Worm (Caenorhabditis elegans) whole organism, L2 larva: ENCODE results near the gene ule-2.

Source experiments
- C34F6.9 ChIP-seq: fragments of 150-350 bp; optimal IDR thresholded peaks from 2 replicates; lab custom pipeline; 2014; ENCODE audit warnings: missing biosample characterization, missing genetic modification characterization
- F13H6.1 ChIP-seq: sonication (generic microtip); optimal IDR thresholded peaks from 2 replicates; lab custom pipeline; 2016; ENCODE audit warnings: missing genetic modification characterization, missing compliant biosample characterization
- Y55F3AM.14 ChIP-seq: fragments of 200-800 bp; sonication (Bioruptor generic); optimal IDR thresholded peaks from 2 replicates; lab custom pipeline; 2018; ENCODE audit warnings: mild to moderate bottlenecking, missing genetic modification characterization, missing compliant biosample characterization
- ZK546.5 ChIP-seq: sonication (generic microtip); optimal IDR thresholded peaks from 2 replicates; lab custom pipeline; 2017; ENCODE audit warnings: missing biosample characterization, missing genetic modification characterization
- aly-2 ChIP-seq: fragments of 150-350 bp; optimal IDR thresholded peaks from 2 replicates; lab custom pipeline; 2014; ENCODE audit warnings: missing biosample characterization, missing genetic modification characterization
- ama-1 ChIP-seq: fragments of 150-350 bp; optimal IDR thresholded peaks from 2 replicates; lab custom pipeline; 2018; ENCODE audit warnings: inconsistent platforms
- blmp-1 ChIP-seq: sonication (generic microtip); optimal IDR thresholded peaks from 2 replicates; lab custom pipeline; 2017; ENCODE audit warnings: missing genetic modification characterization, mild to moderate bottlenecking, missing compliant biosample characterization, antibody characterized with exemption, moderate library complexity; ENCODE audit not compliant: insufficient read depth
- ceh-16 ChIP-seq: fragments of 150-350 bp; optimal IDR thresholded peaks from 2 replicates; lab custom pipeline; 2014; ENCODE audit warnings: missing biosample characterization, missing genetic modification characterization
- ceh-82 ChIP-seq: fragments of 150-350 bp; optimal IDR thresholded peaks from 2 replicates; lab custom pipeline; 2014; ENCODE audit warnings: missing biosample characterization, missing genetic modification characterization
- crh-2 ChIP-seq: sonication (generic microtip); optimal IDR thresholded peaks from 2 replicates; lab custom pipeline; 2017; ENCODE audit warnings: missing biosample characterization, missing genetic modification characterization
- dmd-4 ChIP-seq: sonication (generic microtip); optimal IDR thresholded peaks from 2 replicates; lab custom pipeline; 2017; ENCODE audit warnings: missing biosample characterization, missing genetic modification characterization
- egl-27 ChIP-seq: sonication (generic microtip); optimal IDR thresholded peaks from 3 replicates; lab custom pipeline; 2017; ENCODE audit warnings: missing biosample characterization, missing genetic modification reagents, missing genetic modification characterization
- elt-1 ChIP-seq: fragments of 150-350 bp; optimal IDR thresholded peaks from 2 replicates; lab custom pipeline; 2014; ENCODE audit warnings: missing biosample characterization, missing genetic modification characterization
- elt-3 ChIP-seq: sonication (generic microtip); optimal IDR thresholded peaks from 2 replicates; lab custom pipeline; 2017; ENCODE audit warnings: missing biosample characterization, missing genetic modification characterization
- fos-1 ChIP-seq: fragments of 150-350 bp; optimal IDR thresholded peaks from 2 replicates; lab custom pipeline; 2014; ENCODE audit warnings: missing biosample characterization, missing genetic modification characterization
- gmeb-1 ChIP-seq: fragments of 150-350 bp; optimal IDR thresholded peaks from 2 replicates; lab custom pipeline; 2014; ENCODE audit warnings: missing biosample characterization, missing genetic modification characterization
- lin-11 ChIP-seq: fragments of 150-350 bp; sonication (generic microtip); optimal IDR thresholded peaks from 2 replicates; lab custom pipeline; 2014; ENCODE audit warnings: missing biosample characterization, missing genetic modification characterization, inconsistent platforms, mixed read lengths
- lin-13 ChIP-seq: fragments of 150-350 bp; optimal IDR thresholded peaks from 2 replicates; lab custom pipeline; 2014; ENCODE audit warnings: missing biosample characterization, missing genetic modification reagents, missing genetic modification characterization
- lin-39 ChIP-seq: fragments of 150-350 bp; optimal IDR thresholded peaks from 2 replicates; lab custom pipeline; 2014; ENCODE audit warnings: missing biosample characterization, missing genetic modification reagents, missing genetic modification characterization
- lsy-2 ChIP-seq, 2 experiments: fragments of 150-350 bp in 1 of 2; sonication (generic microtip) in 1 of 2; optimal IDR thresholded peaks; 2 replicates each; lab custom pipeline; 2014 to 2017; ENCODE audit warnings: missing biosample characterization in 2 of 2, missing genetic modification characterization in 2 of 2
- mab-5 ChIP-seq: fragments of 150-350 bp; optimal IDR thresholded peaks from 2 replicates; lab custom pipeline; 2014; ENCODE audit warnings: missing biosample characterization, missing genetic modification characterization
- mbf-1 ChIP-seq: sonication (generic microtip); optimal IDR thresholded peaks from 2 replicates; lab custom pipeline; 2017; ENCODE audit warnings: missing biosample characterization, missing genetic modification characterization
- mdl-1 ChIP-seq, 2 experiments: fragments of 150-350 bp in 1 of 2; sonication (generic microtip) in 1 of 2; optimal IDR thresholded peaks; 2 replicates each; lab custom pipeline; 2017; ENCODE audit warnings: missing biosample characterization in 2 of 2, missing genetic modification characterization in 2 of 2
- nhr-10 ChIP-seq: sonication (generic microtip); optimal IDR thresholded peaks from 2 replicates; lab custom pipeline; 2017; ENCODE audit warnings: missing biosample characterization, missing genetic modification characterization
- nhr-12 ChIP-seq: fragments of 150-350 bp; optimal IDR thresholded peaks from 2 replicates; lab custom pipeline; 2014; ENCODE audit warnings: missing biosample characterization, missing genetic modification characterization
- nhr-129 ChIP-seq: fragments of 150-350 bp; optimal IDR thresholded peaks from 2 replicates; lab custom pipeline; 2014; ENCODE audit warnings: missing biosample characterization, missing genetic modification characterization
- nhr-21 ChIP-seq: fragments of 150-350 bp; optimal IDR thresholded peaks from 2 replicates; lab custom pipeline; 2014; ENCODE audit warnings: missing biosample characterization, missing genetic modification characterization
- nhr-23 ChIP-seq: fragments of 150-350 bp; optimal IDR thresholded peaks from 2 replicates; lab custom pipeline; 2014; ENCODE audit warnings: missing biosample characterization, missing genetic modification reagents, missing genetic modification characterization
- nhr-237 ChIP-seq: fragments of 150-350 bp; optimal IDR thresholded peaks from 2 replicates; lab custom pipeline; 2014; ENCODE audit warnings: missing biosample characterization, missing genetic modification characterization
- nhr-25 ChIP-seq: fragments of 150-350 bp; sonication (generic microtip); optimal IDR thresholded peaks from 3 replicates; lab custom pipeline; 2014; ENCODE audit warnings: missing biosample characterization, missing genetic modification characterization
- nhr-6 ChIP-seq: fragments of 150-350 bp; optimal IDR thresholded peaks from 2 replicates; lab custom pipeline; 2014; ENCODE audit warnings: missing biosample characterization, missing genetic modification characterization
- peb-1 ChIP-seq: fragments of 150-350 bp; optimal IDR thresholded peaks from 2 replicates; lab custom pipeline; 2014; ENCODE audit warnings: missing biosample characterization, missing genetic modification characterization
- sem-4 ChIP-seq: fragments of 150-350 bp; optimal IDR thresholded peaks from 2 replicates; lab custom pipeline; 2014; ENCODE audit warnings: missing biosample characterization, missing genetic modification reagents, missing genetic modification characterization
- skn-1 ChIP-seq: sonication (generic microtip); optimal IDR thresholded peaks from 2 replicates; lab custom pipeline; 2017; ENCODE audit warnings: missing biosample characterization, missing genetic modification characterization
- sma-3 ChIP-seq: sonication (generic microtip); optimal IDR thresholded peaks from 2 replicates; lab custom pipeline; 2016; ENCODE audit warnings: missing genetic modification reagents, missing genetic modification characterization, missing compliant biosample characterization
- sma-9 ChIP-seq, 2 experiments: fragments of 150-350 bp in 1 of 2; sonication (generic microtip) in 1 of 2; optimal IDR thresholded peaks; 2 replicates each; lab custom pipeline; 2014 to 2016; ENCODE audit warnings: missing genetic modification characterization in 2 of 2, mild to moderate bottlenecking in 1 of 2, missing biosample characterization in 1 of 2, missing compliant biosample characterization in 1 of 2, missing genetic modification reagents in 1 of 2, moderate library complexity in 1 of 2
- snpc-4 ChIP-seq: fragments of 150-350 bp; optimal IDR thresholded peaks from 2 replicates; lab custom pipeline; 2014; ENCODE audit warnings: missing biosample characterization, missing genetic modification characterization
- unc-39 ChIP-seq: fragments of 150-350 bp; optimal IDR thresholded peaks from 2 replicates; lab custom pipeline; 2014; ENCODE audit warnings: missing biosample characterization, missing genetic modification characterization
- unc-55 ChIP-seq: fragments of 150-350 bp; sonication (generic microtip); optimal IDR thresholded peaks from 3 replicates; lab custom pipeline; 2014; ENCODE audit warnings: missing biosample characterization, missing genetic modification reagents, missing genetic modification characterization
- unc-62 ChIP-seq: fragments of 150-350 bp; optimal IDR thresholded peaks from 2 replicates; lab custom pipeline; 2014; ENCODE audit warnings: missing biosample characterization, missing genetic modification reagents, missing genetic modification characterization
- zag-1 ChIP-seq: fragments of 150-350 bp; optimal IDR thresholded peaks from 2 replicates; lab custom pipeline; 2014; ENCODE audit warnings: missing biosample characterization, missing genetic modification characterization
- ztf-1 ChIP-seq: fragments of 200-800 bp; sonication (Bioruptor generic); conservative IDR thresholded peaks from 2 replicates; pipeline ENCODE4 v1.3.6; 2022; ENCODE audit warnings: missing genetic modification characterization, missing compliant biosample characterization
- ztf-11 ChIP-seq: sonication (generic microtip); optimal IDR thresholded peaks from 2 replicates; lab custom pipeline; 2017; ENCODE audit warnings: missing biosample characterization, missing genetic modification characterization
- ztf-4 ChIP-seq: fragments of 150-350 bp; optimal IDR thresholded peaks from 2 replicates; lab custom pipeline; 2014; ENCODE audit warnings: missing biosample characterization, missing genetic modification characterization

ule-2 gene

DNA sequence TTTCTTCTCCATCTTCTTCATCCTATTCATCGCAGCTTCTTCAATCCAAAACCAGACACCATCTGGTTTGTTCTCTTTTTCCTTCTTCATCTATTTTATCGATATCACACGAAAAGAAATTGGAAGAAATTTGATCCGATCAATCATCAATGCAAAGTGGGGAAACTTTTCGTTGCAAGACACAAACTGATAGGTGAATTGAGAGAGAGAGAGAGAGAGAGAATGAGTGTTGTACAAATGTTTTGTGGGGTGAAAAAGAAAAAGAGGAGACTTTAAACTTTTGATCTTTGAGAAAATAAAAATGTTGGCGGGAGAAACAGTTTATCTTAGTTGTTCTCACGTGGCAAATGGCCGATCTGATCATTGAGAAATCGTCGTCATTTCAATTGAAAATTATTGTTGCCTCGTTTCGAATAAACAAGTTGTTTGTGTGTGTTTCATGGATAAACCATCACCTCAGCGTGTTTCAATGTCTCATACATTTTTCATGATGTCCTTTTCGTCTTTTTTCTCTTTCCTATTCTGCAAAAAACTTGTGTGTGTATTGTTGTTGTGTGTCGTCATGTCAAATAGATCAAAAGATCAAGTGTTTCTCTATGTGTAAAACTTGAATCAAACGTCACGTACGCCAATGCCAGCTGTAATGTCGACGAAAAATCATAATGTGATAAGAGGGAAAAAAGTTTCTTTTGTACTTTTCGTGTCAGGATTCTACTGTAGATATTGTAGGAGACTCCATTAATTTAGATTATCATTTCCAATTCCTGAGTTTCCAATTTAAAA lies 22.2 kb upstream of the ule-2 start:
- TF ChIP-seq unc-62 (GFP tag; lab: Kevin White, UChicago) (no peak), ZK546.5 (tag; lab: Kevin White, UChicago) (no peak), mab-5 (tag; lab: Kevin White, UChicago) (peak; percentile 40), C34F6.9 (tag; lab: Kevin White, UChicago) (peak; percentile 32), nhr-25 (tag; lab: Kevin White, UChicago) (peak; percentile 88), mdl-1 (tag; optimal IDR thresholded peaks at IDR 0.05; lab: Kevin White, UChicago) (peak; percentile 48 to 53), fos-1 (tag; lab: Kevin White, UChicago) (peak; percentile 58), snpc-4 (no peak), blmp-1 (tag; lab: Kevin White, UChicago) (peak; percentile 72), sma-9 (GFP tag; optimal IDR thresholded peaks at IDR 0.05; lab: Kevin White, UChicago) (peak; percentile 96), sma-9 (tag; optimal IDR thresholded peaks at IDR 0.05; lab: Kevin White, UChicago) (no peak), ama-1 (lab: Kevin White, UChicago) (no peak), nhr-12 (no peak), egl-27 (tag; lab: Kevin White, UChicago) (peak; percentile 14), sem-4 (tag; lab: Kevin White, UChicago) (no peak), nhr-23 (no peak), nhr-237 (tag; lab: Kevin White, UChicago) (no peak), ceh-16 (no peak), nhr-6 (tag; lab: Kevin White, UChicago) (peak; percentile 74), crh-2 (peak; percentile 70), lin-39 (no peak), ztf-4 (tag; lab: Kevin White, UChicago) (no peak), nhr-21 (tag; lab: Kevin White, UChicago) (peak; percentile 69), unc-55 (peak; percentile 45), zag-1 (tag; lab: Kevin White, UChicago) (no peak), lin-13 (GFP tag; lab: Kevin White, UChicago) (no peak), unc-39 (no peak), gmeb-1 (no peak), lsy-2 (tag; optimal IDR thresholded peaks at IDR 0.05; lab: Kevin White, UChicago) (peak in 1 of 2 experiments; percentile 68), sma-3 (GFP tag; lab: Kevin White, UChicago) (peak; percentile 49), ceh-82 (tag; lab: Kevin White, UChicago) (no peak), F13H6.1 (peak; percentile 68), aly-2 (tag; lab: Kevin White, UChicago) (no peak), nhr-129 (tag; lab: Kevin White, UChicago) (peak; percentile 85)
- TF ChIP-seq, all 48 proteins: peak for 16

ce11 chrIV:14613375-14613774 lies 21.6 kb upstream of the ule-2 start:
- TF ChIP-seq elt-1 (no peak), lsy-2 (tag; optimal IDR thresholded peaks at IDR 0.05; lab: Kevin White, UChicago) (peak in 1 of 2 experiments; percentile 21), sma-9 (GFP tag; optimal IDR thresholded peaks at IDR 0.05; lab: Kevin White, UChicago) (peak; percentile 19), sma-9 (tag; optimal IDR thresholded peaks at IDR 0.05; lab: Kevin White, UChicago) (no peak), nhr-21 (tag; lab: Kevin White, UChicago) (peak; percentile 79)

DNA sequence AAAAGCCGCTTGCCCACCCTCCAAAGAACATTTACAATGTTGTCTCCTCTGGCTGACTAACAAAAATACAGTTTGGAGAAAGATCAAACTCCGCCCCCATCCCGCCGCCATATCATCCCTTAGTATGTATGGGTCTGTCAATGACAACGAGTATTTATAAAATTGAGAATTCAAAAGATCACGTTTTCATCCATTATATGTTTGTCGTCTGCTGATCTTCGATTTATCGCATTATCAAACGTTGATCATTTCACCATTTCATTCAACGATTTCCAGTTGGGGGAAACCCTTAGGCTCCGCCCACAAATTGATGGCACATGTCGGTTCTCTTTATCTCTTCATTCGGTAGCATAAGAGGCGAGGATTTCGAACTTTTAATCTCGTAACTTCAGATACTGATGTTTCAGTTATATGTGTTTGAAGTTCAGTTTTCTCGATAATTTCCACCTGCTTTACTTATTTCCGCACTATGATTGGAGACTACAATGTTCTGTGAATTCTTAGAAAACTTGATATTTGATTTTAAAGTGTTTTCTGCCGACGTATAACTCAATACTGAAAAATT lies 20.7 kb upstream of the ule-2 start:
- peak; percentile 51 for TF ChIP-seq Y55F3AM.14 (GFP tag; lab: Kevin White, UChicago)
- TF ChIP-seq crh-2, result peak; percentile 62
- TF ChIP-seq lin-39, result no peak
- TF ChIP-seq mbf-1 (tag; lab: Kevin White, UChicago), result no peak
- no peak for TF ChIP-seq ceh-82 (tag; lab: Kevin White, UChicago)
- no peak for TF ChIP-seq sem-4 (tag; lab: Kevin White, UChicago)
- no peak for TF ChIP-seq ama-1 (lab: Kevin White, UChicago)
- no peak for TF ChIP-seq egl-27 (tag; lab: Kevin White, UChicago)
- TF ChIP-seq elt-1, result no peak
- no peak for TF ChIP-seq F13H6.1
- no peak for TF ChIP-seq snpc-4
- peak; percentile 75 for TF ChIP-seq nhr-129 (tag; lab: Kevin White, UChicago)
- no peak for TF ChIP-seq skn-1 (tag; lab: Kevin White, UChicago)
- peak; percentile 80 for TF ChIP-seq nhr-25 (tag; lab: Kevin White, UChicago)
- TF ChIP-seq peb-1 (tag; lab: Kevin White, UChicago), result no peak
- TF ChIP-seq ztf-4 (tag; lab: Kevin White, UChicago), result peak; percentile 35
- no peak for TF ChIP-seq lin-11 (tag; lab: Kevin White, UChicago)
- no peak for TF ChIP-seq nhr-10
- no peak for TF ChIP-seq nhr-23
- TF ChIP-seq zag-1 (tag; lab: Kevin White, UChicago), result no peak
- no peak for TF ChIP-seq ZK546.5 (tag; lab: Kevin White, UChicago)
- peak; percentile 81 for TF ChIP-seq sma-3 (GFP tag; lab: Kevin White, UChicago)
- no peak for TF ChIP-seq ztf-1 (GFP tag; lab: Robert Waterston, UW)
- no peak for TF ChIP-seq dmd-4
- no peak for TF ChIP-seq nhr-12
- TF ChIP-seq elt-3 (tag; lab: Kevin White, UChicago), result no peak
- peak; percentile 34 for TF ChIP-seq gmeb-1
- peak; percentile 92 for TF ChIP-seq nhr-21 (tag; lab: Kevin White, UChicago)
- no peak for TF ChIP-seq ztf-11
- no peak for TF ChIP-seq aly-2 (tag; lab: Kevin White, UChicago)
- peak; percentile 69 for TF ChIP-seq blmp-1 (tag; lab: Kevin White, UChicago)
- TF ChIP-seq unc-39, result no peak
